Worm (Caenorhabditis elegans) whole organism, young adult: ENCODE measurements around the gene plc-2.
A peak's percentile ranks its signal among the peaks of the same experiment; 100 is the strongest.

Experiments used
- B0336.3 ChIP-seq: fragments of 200-800 bp; sonication (Bioruptor generic); IDR thresholded peaks from 2 replicates; pipeline ENCODE4 v1.3.6; 2022; ENCODE audit warnings: missing genetic modification characterization, missing compliant biosample characterization
- C06A6.2 ChIP-seq: fragments of 200-800 bp; sonication (Bioruptor generic); conservative IDR thresholded peaks from 2 replicates; pipeline ENCODE4 v1.3.6; 2022; ENCODE audit warnings: missing genetic modification characterization, missing compliant biosample characterization
- C17E4.6 ChIP-seq: fragments of 200-800 bp; sonication (Bioruptor generic); IDR thresholded peaks from 2 replicates; pipeline ENCODE4 v1.3.6; 2022; ENCODE audit warnings: missing genetic modification reagents, missing genetic modification characterization, missing compliant biosample characterization
- F33H1.4 ChIP-seq: fragments of 200-800 bp; sonication (Bioruptor generic); IDR thresholded peaks from 2 replicates; pipeline ENCODE4 v1.3.6; 2022; ENCODE audit warnings: missing genetic modification reagents, missing genetic modification characterization, missing compliant biosample characterization
- K12H6.12 ChIP-seq: fragments of 200-800 bp; sonication (Bioruptor generic); optimal IDR thresholded peaks from 2 replicates; lab custom pipeline; 2018; ENCODE audit warnings: mild to moderate bottlenecking, missing genetic modification characterization, missing compliant biosample characterization
- T07F8.4 ChIP-seq: sonication (generic microtip); optimal IDR thresholded peaks from 2 replicates; lab custom pipeline; 2016; ENCODE audit warnings: mild to moderate bottlenecking, missing genetic modification characterization, moderate library complexity, missing compliant biosample characterization
- T26A5.8 ChIP-seq: sonication (generic microtip); optimal IDR thresholded peaks from 2 replicates; lab custom pipeline; 2016; ENCODE audit warnings: missing genetic modification characterization, missing compliant biosample characterization
- Y56A3A.18 ChIP-seq: fragments of 200-800 bp; sonication (Bioruptor generic); IDR thresholded peaks from 2 replicates; pipeline ENCODE4 v1.3.6; 2022; ENCODE audit warnings: missing genetic modification reagents, missing genetic modification characterization, missing compliant biosample characterization
- ama-1 ChIP-seq, 3 experiments: fragments of 150-350 bp in 1 of 3; sonication (generic microtip) in 2 of 3; optimal IDR thresholded peaks; 2 replicates each; lab custom pipeline; 2014 to 2018; ENCODE audit warnings: missing biosample characterization in 2 of 3, missing genetic modification characterization in 2 of 3, missing genetic modification reagents in 2 of 3
- athp-1 ChIP-seq: sonication (generic microtip); optimal IDR thresholded peaks from 2 replicates; lab custom pipeline; 2017; ENCODE audit warnings: mild to moderate bottlenecking, missing genetic modification characterization, missing compliant biosample characterization
- bed-1 ChIP-seq: fragments of 200-800 bp; sonication (Bioruptor generic); IDR thresholded peaks from 2 replicates; pipeline ENCODE4 v1.3.6; 2022; ENCODE audit warnings: missing genetic modification reagents, missing genetic modification characterization, missing compliant biosample characterization
- ccch-3 ChIP-seq: fragments of 200-800 bp; sonication (Bioruptor generic); optimal IDR thresholded peaks from 2 replicates; lab custom pipeline; 2018; ENCODE audit warnings: mild to moderate bottlenecking, missing genetic modification characterization, missing compliant biosample characterization
- cebp-2 ChIP-seq: fragments of 200-800 bp; sonication (Bioruptor generic); IDR thresholded peaks from 2 replicates; pipeline ENCODE4 v1.3.6; 2022; ENCODE audit warnings: missing genetic modification characterization, missing compliant biosample characterization
- ceh-27 ChIP-seq: fragments of 200-800 bp; sonication (Bioruptor generic); optimal IDR thresholded peaks from 2 replicates; lab custom pipeline; 2018; ENCODE audit warnings: mild to moderate bottlenecking, missing genetic modification characterization, moderate library complexity, missing compliant biosample characterization
- ceh-91 ChIP-seq: fragments of 200-800 bp; sonication (Bioruptor generic); IDR thresholded peaks from 2 replicates; pipeline ENCODE4 v1.3.6; 2022; ENCODE audit warnings: missing genetic modification reagents, missing genetic modification characterization, missing compliant biosample characterization
- chd-7 ChIP-seq: sonication (generic microtip); optimal IDR thresholded peaks from 2 replicates; lab custom pipeline; 2016; ENCODE audit warnings: mild to moderate bottlenecking, missing genetic modification characterization, moderate library complexity, missing compliant biosample characterization
- die-1 ChIP-seq: sonication (generic microtip); optimal IDR thresholded peaks from 2 replicates; lab custom pipeline; 2016; ENCODE audit warnings: missing genotype, mild to moderate bottlenecking, missing genetic modification characterization, missing compliant biosample characterization
- dox-1 ChIP-seq: fragments of 200-800 bp; sonication (Bioruptor generic); IDR thresholded peaks from 2 replicates; pipeline ENCODE4 v1.3.6; 2022; ENCODE audit warnings: missing genetic modification reagents, missing genetic modification characterization, missing compliant biosample characterization
- dpl-1 ChIP-seq: fragments of 150-350 bp; optimal IDR thresholded peaks from 2 replicates; lab custom pipeline; 2014; ENCODE audit warnings: missing biosample characterization, missing genetic modification reagents, missing genetic modification characterization
- egl-44 ChIP-seq: fragments of 200-800 bp; sonication (Bioruptor generic); IDR thresholded peaks from 2 replicates; pipeline ENCODE4 v1.3.6; 2022; ENCODE audit warnings: missing genetic modification reagents, missing genetic modification characterization, missing compliant biosample characterization
- egrh-3 ChIP-seq: fragments of 200-800 bp; sonication (Bioruptor generic); IDR thresholded peaks from 2 replicates; pipeline ENCODE4 v1.3.6; 2022; ENCODE audit warnings: missing genetic modification reagents, missing genetic modification characterization, missing compliant biosample characterization
- ekl-4 ChIP-seq: fragments of 200-800 bp; sonication (Bioruptor generic); IDR thresholded peaks from 2 replicates; pipeline ENCODE4 v1.3.6; 2022; ENCODE audit warnings: missing genetic modification reagents, missing genetic modification characterization, missing compliant biosample characterization
- fkh-3 ChIP-seq: sonication (generic microtip); optimal IDR thresholded peaks from 2 replicates; lab custom pipeline; 2016; ENCODE audit warnings: mild to moderate bottlenecking, missing genetic modification characterization, missing compliant biosample characterization
- him-1 ChIP-seq: sonication (generic microtip); optimal IDR thresholded peaks from 2 replicates; lab custom pipeline; 2016; ENCODE audit warnings: missing genotype, missing genetic modification reagents, missing genetic modification characterization, missing compliant biosample characterization
- hlh-12 ChIP-seq: sonication (generic microtip); optimal IDR thresholded peaks from 2 replicates; lab custom pipeline; 2016; ENCODE audit warnings: missing genetic modification characterization, missing compliant biosample characterization
- hmg-20 ChIP-seq: fragments of 200-800 bp; sonication (Bioruptor generic); IDR thresholded peaks from 2 replicates; pipeline ENCODE4 v1.3.6; 2022; ENCODE audit warnings: missing genetic modification reagents, missing genetic modification characterization, missing compliant biosample characterization
- hrde-1 ChIP-seq: sonication (generic microtip); optimal IDR thresholded peaks from 2 replicates; lab custom pipeline; 2016; ENCODE audit warnings: missing genetic modification characterization, mild to moderate bottlenecking, missing compliant biosample characterization, moderate library complexity, missing genotype, missing genetic modification reagents, borderline replicate concordance
- lin-40 ChIP-seq: sonication (generic microtip); optimal IDR thresholded peaks from 2 replicates; lab custom pipeline; 2016; ENCODE audit warnings: missing genetic modification characterization, mild to moderate bottlenecking, missing compliant biosample characterization, missing genotype, missing genetic modification reagents
- lir-1 ChIP-seq: fragments of 200-800 bp; sonication (Bioruptor generic); conservative IDR thresholded peaks from 2 replicates; pipeline ENCODE4 v1.3.6; 2022; ENCODE audit warnings: missing genetic modification reagents, missing genetic modification characterization, missing compliant biosample characterization
- lsl-1 ChIP-seq: fragments of 200-800 bp; sonication (Bioruptor generic); optimal IDR thresholded peaks from 2 replicates; lab custom pipeline; 2018; ENCODE audit warnings: mild to moderate bottlenecking, missing genetic modification characterization, moderate library complexity, missing compliant biosample characterization
- lsy-27 ChIP-seq: sonication (generic microtip); optimal IDR thresholded peaks from 2 replicates; lab custom pipeline; 2017; ENCODE audit warnings: missing genetic modification characterization, mild to moderate bottlenecking, missing compliant biosample characterization, antibody characterized with exemption, missing genotype, borderline replicate concordance; ENCODE audit not compliant: insufficient read depth
- madf-6 ChIP-seq: fragments of 200-800 bp; sonication (Bioruptor generic); IDR thresholded peaks from 2 replicates; pipeline ENCODE4 v1.3.6; 2022; ENCODE audit warnings: missing genetic modification reagents, missing genetic modification characterization, missing compliant biosample characterization
- mel-28 ChIP-seq: sonication (generic microtip); optimal IDR thresholded peaks from 2 replicates; lab custom pipeline; 2016; ENCODE audit warnings: borderline replicate concordance, mild to moderate bottlenecking, missing genetic modification characterization, missing compliant biosample characterization
- mes-4 ChIP-seq: sonication (generic microtip); optimal IDR thresholded peaks from 2 replicates; lab custom pipeline; 2016; ENCODE audit warnings: missing genotype, missing genetic modification characterization, missing compliant biosample characterization
- nfya-1 ChIP-seq: sonication (generic microtip); optimal IDR thresholded peaks from 2 replicates; lab custom pipeline; 2017; ENCODE audit warnings: antibody characterized with exemption, missing compliant biosample characterization, missing genetic modification characterization, borderline replicate concordance; ENCODE audit not compliant: insufficient read depth
- nfyb-1 ChIP-seq: fragments of 200-800 bp; sonication (Bioruptor generic); IDR thresholded peaks from 2 replicates; pipeline ENCODE4 v1.3.6; 2022; ENCODE audit warnings: missing genetic modification reagents, missing genetic modification characterization, missing compliant biosample characterization
- nhr-120 ChIP-seq: fragments of 200-800 bp; sonication (Bioruptor generic); IDR thresholded peaks from 2 replicates; pipeline ENCODE4 v1.3.6; 2022; ENCODE audit warnings: missing genetic modification characterization, missing compliant biosample characterization
- nhr-90 ChIP-seq: sonication (generic microtip); optimal IDR thresholded peaks from 2 replicates; lab custom pipeline; 2016; ENCODE audit warnings: missing genotype, mild to moderate bottlenecking, missing genetic modification characterization, missing compliant biosample characterization
- sea-2 ChIP-seq: fragments of 200-800 bp; sonication (Bioruptor generic); IDR thresholded peaks from 2 replicates; pipeline ENCODE4 v1.3.6; 2022; ENCODE audit warnings: missing genetic modification characterization, missing compliant biosample characterization
- snpc-1.3 ChIP-seq: sonication (generic microtip); optimal IDR thresholded peaks from 2 replicates; lab custom pipeline; 2017; ENCODE audit warnings: missing genetic modification characterization, mild to moderate bottlenecking, missing compliant biosample characterization, antibody characterized with exemption, moderate library complexity, missing genotype, missing genetic modification reagents; ENCODE audit not compliant: insufficient read depth
- snpc-3.4 ChIP-seq: sonication (generic microtip); optimal IDR thresholded peaks from 2 replicates; lab custom pipeline; 2017; ENCODE audit warnings: missing genetic modification characterization, mild to moderate bottlenecking, missing compliant biosample characterization, antibody characterized with exemption, moderate library complexity, missing genotype, missing genetic modification reagents
- xnd-1 ChIP-seq: sonication (generic microtip); optimal IDR thresholded peaks from 2 replicates; lab custom pipeline; 2016; ENCODE audit warnings: missing genotype, missing genetic modification reagents, missing genetic modification characterization, missing compliant biosample characterization
- zfh-2 ChIP-seq: fragments of 200-800 bp; sonication (Bioruptor generic); conservative IDR thresholded peaks from 2 replicates; pipeline ENCODE4 v1.3.6; 2022; ENCODE audit warnings: missing genetic modification reagents, missing genetic modification characterization, missing compliant biosample characterization
- ztf-18 ChIP-seq: sonication (generic microtip); optimal IDR thresholded peaks from 2 replicates; lab custom pipeline; 2016; ENCODE audit warnings: missing genotype, mild to moderate bottlenecking, missing genetic modification characterization, missing compliant biosample characterization
- ztf-22 ChIP-seq: fragments of 200-800 bp; sonication (Bioruptor generic); optimal IDR thresholded peaks from 2 replicates; lab custom pipeline; 2018; ENCODE audit warnings: mild to moderate bottlenecking, missing genetic modification characterization, moderate library complexity, missing compliant biosample characterization
- ztf-25 ChIP-seq: fragments of 200-800 bp; sonication (Bioruptor generic); IDR thresholded peaks from 2 replicates; pipeline ENCODE4 v1.3.6; 2022; ENCODE audit warnings: missing genetic modification reagents, missing genetic modification characterization, missing compliant biosample characterization

plc-2 gene

DNA sequence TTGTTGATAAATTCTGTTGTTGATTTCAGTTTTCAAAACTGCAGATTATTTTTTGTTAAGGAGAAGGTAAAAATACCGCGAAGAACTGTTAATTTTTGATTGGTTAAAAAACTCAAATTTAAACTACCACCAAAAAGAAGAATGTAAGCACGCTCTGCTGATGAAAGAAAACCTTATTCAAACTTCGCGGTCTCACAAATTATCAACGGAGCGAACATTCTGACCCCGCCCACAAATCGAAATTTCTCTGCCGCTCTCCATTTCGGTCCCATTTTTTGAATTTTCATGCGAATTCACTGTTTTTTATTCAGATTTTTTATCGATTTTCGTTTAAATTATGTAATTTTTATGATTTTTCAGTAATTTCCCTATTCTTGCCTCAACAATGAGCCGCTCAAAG, 2.8 kb upstream of the plc-2 start, which contains the start of gene cyn-3 (continued):
- TF ChIP-seq egrh-3 (GFP tag; lab: Robert Waterston, UW) (no peak), madf-6 (peak; percentile 85)

- peak; percentile 93 for TF ChIP-seq hmg-20 (GFP tag; lab: Robert Waterston, UW)
- TF ChIP-seq xnd-1 (tag; lab: Kevin White, UChicago), result peak; percentile 61
- TF ChIP-seq mel-28 (tag; lab: Kevin White, UChicago), result peak; percentile 83
- peak; percentile 98 for TF ChIP-seq T26A5.8 (tag; lab: Kevin White, UChicago)
- peak; percentile 91 for TF ChIP-seq T07F8.4
- TF ChIP-seq F33H1.4 (GFP tag; lab: Robert Waterston, UW), result peak; percentile 62
- peak; percentile 97 for TF ChIP-seq cebp-2
- TF ChIP-seq lsy-27, result peak; percentile 83
- peak; percentile 70 for TF ChIP-seq ceh-91 (GFP tag; lab: Robert Waterston, UW)
- peak; percentile 96 for TF ChIP-seq ztf-25 (GFP tag; lab: Robert Waterston, UW)
- TF ChIP-seq nhr-120 (GFP tag; lab: Robert Waterston, UW), result peak; percentile 96
- TF ChIP-seq lin-40 (tag; lab: Kevin White, UChicago), result peak; percentile 88
- TF ChIP-seq him-1, result peak; percentile 87
- peak; percentile 97 for TF ChIP-seq nfyb-1 (GFP tag; lab: Robert Waterston, UW)
- peak; percentile 80 for TF ChIP-seq C06A6.2
- peak; percentile 83 for TF ChIP-seq lsl-1 (GFP tag; lab: Kevin White, UChicago)
- TF ChIP-seq ekl-4, result peak; percentile 96
- TF ChIP-seq ztf-18, result peak; percentile 86
- peak; percentile 95 for TF ChIP-seq mes-4 (tag; lab: Kevin White, UChicago)
- TF ChIP-seq K12H6.12 (tag; lab: Kevin White, UChicago), result peak; percentile 83
- TF ChIP-seq ztf-22 (GFP tag; lab: Kevin White, UChicago), result peak; percentile 31
- peak; percentile 78 for TF ChIP-seq ama-1 (optimal IDR thresholded peaks at IDR 0.05; lab: Kevin White, UChicago)
- TF ChIP-seq ama-1 (GFP tag; optimal IDR thresholded peaks at IDR 0.05; lab: Kevin White, UChicago), result peak; percentile 93 to 95
- 0 out of 2 replicates have a peak, but pooled peaks have one; percentile 60 for TF ChIP-seq sea-2 (GFP tag; lab: Robert Waterston, UW)
- peak; percentile 98 for TF ChIP-seq athp-1 (tag; lab: Kevin White, UChicago)
- peak; percentile 95 for TF ChIP-seq dox-1
- TF ChIP-seq bed-1, result peak; percentile 94; the same call in 1 of the 2 replicates
- TF ChIP-seq nfya-1 (tag; lab: Kevin White, UChicago), result no peak
- no peak for TF ChIP-seq ccch-3 (GFP tag; lab: Kevin White, UChicago)
- peak; percentile 93 for TF ChIP-seq fkh-3 (tag; lab: Kevin White, UChicago)
- TF ChIP-seq hlh-12 (tag; lab: Kevin White, UChicago), result peak; percentile 80
- peak; percentile 98 for TF ChIP-seq Y56A3A.18 (GFP tag; lab: Robert Waterston, UW)
- TF ChIP-seq egl-44 (GFP tag; lab: Robert Waterston, UW), result peak; percentile 96
- TF ChIP-seq ceh-27 (GFP tag; lab: Kevin White, UChicago), result peak; percentile 85
- TF ChIP-seq dpl-1 (GFP tag; lab: Kevin White, UChicago), result peak; percentile 49
- TF ChIP-seq die-1 (tag; lab: Kevin White, UChicago), result peak; percentile 98
- TF ChIP-seq zfh-2 (GFP tag; lab: Robert Waterston, UW), result peak; percentile 95
- TF ChIP-seq hrde-1 (tag; lab: Kevin White, UChicago), result peak; percentile 97
- TF ChIP-seq snpc-1.3 (tag; lab: Kevin White, UChicago), result peak; percentile 90
- peak; percentile 86 for TF ChIP-seq C17E4.6 (GFP tag; lab: Robert Waterston, UW)
- TF ChIP-seq lir-1 (GFP tag; lab: Robert Waterston, UW), result peak; percentile 75
- peak; percentile 98 for TF ChIP-seq nhr-90 (tag; lab: Kevin White, UChicago)
- TF ChIP-seq B0336.3 (GFP tag; lab: Robert Waterston, UW), result peak; percentile 98
- TF ChIP-seq chd-7 (tag; lab: Kevin White, UChicago), result peak; percentile 97
- peak; percentile 85 for TF ChIP-seq snpc-3.4
These were observed 1.5 kb upstream of the plc-2 start, which contains the start of gene Y75B12B.11 for ce11 chrV:15190903-15191302. TSS of gene Y75B12B.11 (plus strand) at chrV:15191296.
